Fruit fly (Drosophila melanogaster): ENCODE data around the gene slgA.

- TF ChIP-seq Gug (GFP tag; IDR thresholded peaks at IDR 0.05): no peak
- TF ChIP-seq insv (GFP tag; optimal IDR thresholded peaks at IDR 0.05): no peak
- no peak for TF ChIP-seq bbx (GFP tag; IDR thresholded peaks at IDR 0.05; ENCODE audit: partially characterized antibody)
- no peak for TF ChIP-seq CG15011 (GFP tag; optimal IDR thresholded peaks at IDR 0.05)
- no peak for TF ChIP-seq pnt (GFP tag; optimal IDR thresholded peaks at IDR 0.05)
- no peak for TF ChIP-seq zf30C (GFP tag; optimal IDR thresholded peaks at IDR 0.05)
- no peak for TF ChIP-seq B-H2 (GFP tag; optimal IDR thresholded peaks at IDR 0.05)
- TF ChIP-seq CG8478 (optimal IDR thresholded peaks at IDR 0.05): no peak
- TF ChIP-seq unc-4 (GFP tag; IDR thresholded peaks at IDR 0.05; ENCODE audit: partially characterized antibody): no peak
- no peak for TF ChIP-seq Blimp-1 (GFP tag; optimal IDR thresholded peaks at IDR 0.05)
- no peak for TF ChIP-seq otp (GFP tag; IDR thresholded peaks at IDR 0.05)
- no peak for TF ChIP-seq inv (GFP tag; IDR thresholded peaks at IDR 0.05; ENCODE audit: partially characterized antibody)
- TF ChIP-seq corto (GFP tag; optimal IDR thresholded peaks at IDR 0.05): no peak
- TF ChIP-seq caup (GFP tag; optimal IDR thresholded peaks at IDR 0.05; ENCODE audit: severe bottlenecking): no peak
These were observed 4.6 kb downstream of the slgA start for dm6 chrX:21378344-21378882.

All from whole organism, embryonic.